Fruit fly (Drosophila melanogaster) whole organism, embryonic: Measurements from ENCODE around the gene beta'COP.
A peak's percentile ranks its signal among the peaks of the same experiment; 100 is the strongest.

Experiments used
- Abd-B ChIP-seq: fragments of 200-800 bp; sonication (Bioruptor generic); optimal IDR thresholded peaks from 2 replicates; lab custom pipeline; 2018; ENCODE audit warnings: missing biosample characterization, mild to moderate bottlenecking, missing genetic modification characterization, moderate library complexity
- CG10959 ChIP-seq: fragments of 200-800 bp; sonication (Bioruptor generic); IDR thresholded peaks from 2 replicates; pipeline ENCODE4 v1.3.6; 2022; ENCODE audit warnings: missing biosample characterization, missing genetic modification characterization
- CG12219 ChIP-seq: fragments of 200-800 bp; sonication (Bioruptor generic); optimal IDR thresholded peaks from 3 replicates; lab custom pipeline; 2018; ENCODE audit warnings: missing biosample characterization, mild to moderate bottlenecking, missing genetic modification characterization
- CG12391 ChIP-seq: fragments of 200-800 bp; sonication (Bioruptor generic); optimal IDR thresholded peaks from 3 replicates; lab custom pipeline; 2018; ENCODE audit warnings: missing biosample characterization, mild to moderate bottlenecking, missing genetic modification characterization, moderate library complexity
- CG14965 ChIP-seq: fragments of 200-800 bp; sonication (Bioruptor generic); optimal IDR thresholded peaks from 2 replicates; lab custom pipeline; 2016; ENCODE audit warnings: missing biosample characterization, missing genetic modification characterization, borderline replicate concordance
- CG15073 ChIP-seq: fragments of 200-800 bp; sonication (Bioruptor generic); optimal IDR thresholded peaks from 2 replicates; lab custom pipeline; 2016; ENCODE audit warnings: missing biosample characterization, missing genetic modification characterization
- CG17568 ChIP-seq: fragments of 200-800 bp; sonication (Bioruptor generic); optimal IDR thresholded peaks from 2 replicates; lab custom pipeline; 2018; ENCODE audit warnings: missing biosample characterization, mild to moderate bottlenecking, missing genetic modification characterization, moderate library complexity
- CG1832 ChIP-seq: fragments of 200-800 bp; sonication (Bioruptor generic); optimal IDR thresholded peaks from 2 replicates; lab custom pipeline; 2017; ENCODE audit warnings: missing biosample characterization, mild to moderate bottlenecking, missing genetic modification characterization, inconsistent platforms
- CG2120 ChIP-seq: fragments of 200-800 bp; sonication (Bioruptor generic); optimal IDR thresholded peaks from 3 replicates; lab custom pipeline; 2016; ENCODE audit warnings: missing biosample characterization, missing genetic modification characterization
- CG2129 ChIP-seq: fragments of 200-800 bp; sonication (Bioruptor generic); IDR thresholded peaks from 2 replicates; pipeline ENCODE4 v1.3.6; 2022; ENCODE audit warnings: missing biosample characterization, missing genetic modification characterization; ENCODE audit not compliant: partially characterized antibody
- CG6254 ChIP-seq: fragments of 200-800 bp; sonication (Bioruptor generic); optimal IDR thresholded peaks from 3 replicates; lab custom pipeline; 2017; ENCODE audit warnings: mild to moderate bottlenecking, missing biosample characterization, missing genetic modification reagents, missing genetic modification characterization
- CG7556 ChIP-seq: fragments of 200-800 bp; sonication (Bioruptor generic); optimal IDR thresholded peaks from 2 replicates; lab custom pipeline; 2017; ENCODE audit warnings: missing biosample characterization, mild to moderate bottlenecking, missing genetic modification characterization
- CG9215 ChIP-seq: fragments of 200-800 bp; sonication (Bioruptor generic); IDR thresholded peaks from 2 replicates; pipeline ENCODE4 v1.3.6; 2022; ENCODE audit warnings: missing biosample characterization, missing genetic modification characterization
- D19B ChIP-seq: fragments of 200-800 bp; sonication (Bioruptor generic); optimal IDR thresholded peaks from 2 replicates; lab custom pipeline; 2017; ENCODE audit warnings: missing biosample characterization, mild to moderate bottlenecking, missing genetic modification characterization
- Dek ChIP-seq: fragments of 200-800 bp; sonication (Bioruptor generic); optimal IDR thresholded peaks from 3 replicates; lab custom pipeline; 2019; ENCODE audit warnings: missing biosample characterization, mild to moderate bottlenecking, missing genetic modification characterization, moderate library complexity
- Dfd ChIP-seq, 2 experiments: fragments of >200 bp; optimal IDR thresholded peaks; 2 replicates each; lab custom pipeline; 2017; ENCODE audit warnings: missing biosample characterization in 2 of 2, missing genetic modification characterization in 2 of 2
- Doc2 ChIP-seq: fragments of 200-800 bp; sonication (Bioruptor generic); IDR thresholded peaks from 2 replicates; pipeline ENCODE4 v1.3.6; 2022; ENCODE audit warnings: missing biosample characterization, missing genetic modification characterization
- Fer3 ChIP-seq: fragments of 200-800 bp; sonication (Bioruptor generic); optimal IDR thresholded peaks from 2 replicates; lab custom pipeline; 2018; ENCODE audit warnings: missing biosample characterization, mild to moderate bottlenecking, missing genetic modification characterization, moderate library complexity
- Hsf ChIP-seq: fragments of 200-800 bp; sonication (Bioruptor generic); optimal IDR thresholded peaks from 3 replicates; lab custom pipeline; 2016; ENCODE audit warnings: missing biosample characterization, missing genetic modification characterization
- Mrtf ChIP-seq: fragments of 200-800 bp; sonication (Bioruptor generic); IDR thresholded peaks from 3 replicates; pipeline ENCODE4 v1.3.6; 2022; ENCODE audit warnings: missing biosample characterization, missing genetic modification characterization
- Myb ChIP-seq: fragments of 200-800 bp; sonication (Bioruptor generic); optimal IDR thresholded peaks from 2 replicates; lab custom pipeline; 2016; ENCODE audit warnings: missing biosample characterization, missing genetic modification characterization
- Opbp ChIP-seq: fragments of 200-800 bp; sonication (Bioruptor generic); IDR thresholded peaks from 3 replicates; pipeline ENCODE4 v1.3.6; 2022; ENCODE audit warnings: missing biosample characterization, missing genetic modification characterization; ENCODE audit not compliant: partially characterized antibody
- Pdp1 ChIP-seq, 2 experiments: fragments of 200-800 bp; sonication (Bioruptor generic); optimal IDR thresholded peaks; 3 replicates each; lab custom pipeline; 2016; ENCODE audit warnings: missing biosample characterization in 2 of 2, missing genetic modification characterization in 2 of 2, mild to moderate bottlenecking in 1 of 2, moderate library complexity in 1 of 2
- bab2 ChIP-seq: fragments of 200-800 bp; sonication (Bioruptor generic); optimal IDR thresholded peaks from 2 replicates; lab custom pipeline; 2016; ENCODE audit warnings: missing biosample characterization, missing genetic modification characterization
- bowl ChIP-seq: fragments of 200-800 bp; sonication (Bioruptor generic); IDR thresholded peaks from 2 replicates; pipeline ENCODE4 v1.3.6; 2022; ENCODE audit warnings: missing biosample characterization, missing genetic modification characterization
- cas ChIP-seq: fragments of 200-800 bp; sonication (Bioruptor generic); IDR thresholded peaks from 2 replicates; pipeline ENCODE4 v1.3.6; 2022; ENCODE audit warnings: missing biosample characterization, missing genetic modification characterization
- caup ChIP-seq: fragments of 200-800 bp; sonication (Bioruptor generic); optimal IDR thresholded peaks from 3 replicates; lab custom pipeline; 2017; ENCODE audit warnings: missing biosample characterization, mild to moderate bottlenecking, missing genetic modification characterization, moderate library complexity; ENCODE audit not compliant: severe bottlenecking
- cwo ChIP-seq: fragments of 200-800 bp; sonication (Bioruptor generic); optimal IDR thresholded peaks from 3 replicates; lab custom pipeline; 2017; ENCODE audit warnings: missing biosample characterization, missing genetic modification characterization, mild to moderate bottlenecking, moderate library complexity, missing genetic modification reagents
- disco-r ChIP-seq: fragments of 200-800 bp; sonication (Bioruptor generic); optimal IDR thresholded peaks from 2 replicates; lab custom pipeline; 2016; ENCODE audit warnings: missing biosample characterization, missing genetic modification characterization
- fu2 ChIP-seq: fragments of 200-800 bp; sonication (Bioruptor generic); optimal IDR thresholded peaks from 2 replicates; lab custom pipeline; 2016; ENCODE audit warnings: missing biosample characterization, missing genetic modification characterization
- gt ChIP-seq: fragments of 200-800 bp; sonication (Bioruptor generic); IDR thresholded peaks from 2 replicates; pipeline ENCODE4 v1.3.6; 2022; ENCODE audit warnings: missing biosample characterization, missing genetic modification characterization
- h ChIP-seq: fragments of >200 bp; optimal IDR thresholded peaks from 2 replicates; lab custom pipeline; 2017
- hb ChIP-seq: fragments of 200-800 bp; sonication (Bioruptor generic); IDR thresholded peaks from 3 replicates; pipeline ENCODE4 v1.3.6; 2022; ENCODE audit warnings: missing biosample characterization, missing genetic modification characterization; ENCODE audit not compliant: partially characterized antibody
- jing ChIP-seq: fragments of 200-800 bp; sonication (Bioruptor generic); optimal IDR thresholded peaks from 2 replicates; lab custom pipeline; 2018; ENCODE audit warnings: missing biosample characterization, mild to moderate bottlenecking, missing genetic modification characterization
- jumu ChIP-seq: fragments of 200-800 bp; sonication (Bioruptor generic); optimal IDR thresholded peaks from 3 replicates; lab custom pipeline; 2016; ENCODE audit warnings: missing biosample characterization, missing genetic modification characterization
- nau ChIP-seq: fragments of 200-800 bp; sonication (Bioruptor generic); optimal IDR thresholded peaks from 3 replicates; lab custom pipeline; 2017; ENCODE audit warnings: missing biosample characterization, mild to moderate bottlenecking, missing genetic modification characterization, missing genetic modification reagents
- otp ChIP-seq: fragments of 200-800 bp; sonication (Bioruptor generic); IDR thresholded peaks from 3 replicates; pipeline ENCODE4, ENCODE4 v1.3.6; 2022; ENCODE audit warnings: missing biosample characterization, missing genetic modification characterization
- run ChIP-seq: fragments of 200-800 bp; sonication (Bioruptor generic); optimal IDR thresholded peaks from 3 replicates; lab custom pipeline; 2018; ENCODE audit warnings: missing biosample characterization, mild to moderate bottlenecking, missing genetic modification characterization
- salm ChIP-seq: fragments of 200-800 bp; sonication (Bioruptor generic); optimal IDR thresholded peaks from 2 replicates; lab custom pipeline; 2018; ENCODE audit warnings: missing biosample characterization, mild to moderate bottlenecking, missing genetic modification characterization
- sens-2 ChIP-seq: fragments of 200-800 bp; sonication (Bioruptor generic); IDR thresholded peaks from 2 replicates; pipeline ENCODE4 v1.3.6; 2022; ENCODE audit warnings: missing biosample characterization, missing genetic modification characterization
- sim ChIP-seq: fragments of 200-800 bp; sonication (Bioruptor generic); IDR thresholded peaks from 2 replicates; pipeline ENCODE4 v1.3.6; 2022; ENCODE audit warnings: missing biosample characterization, missing genetic modification characterization
- slou ChIP-seq: fragments of 200-800 bp; sonication (Bioruptor generic); optimal IDR thresholded peaks from 3 replicates; lab custom pipeline; 2016; ENCODE audit warnings: missing biosample characterization, missing genetic modification characterization
- sna ChIP-seq: fragments of 200-800 bp; sonication (Bioruptor generic); IDR thresholded peaks from 2 replicates; pipeline ENCODE4 v1.3.6; 2022; ENCODE audit warnings: missing biosample characterization, missing genetic modification characterization; ENCODE audit not compliant: partially characterized antibody
- so ChIP-seq: fragments of 200-800 bp; sonication (Bioruptor generic); IDR thresholded peaks from 3 replicates; pipeline ENCODE4 v1.3.6; 2022; ENCODE audit warnings: missing biosample characterization, missing genetic modification characterization
- tap ChIP-seq: fragments of 200-800 bp; optimal IDR thresholded peaks from 3 replicates; lab custom pipeline; 2019; ENCODE audit warnings: missing biosample characterization, mild to moderate bottlenecking, missing genetic modification characterization, moderate library complexity
- trem ChIP-seq: fragments of 200-800 bp; optimal IDR thresholded peaks from 3 replicates; lab custom pipeline; 2019; ENCODE audit warnings: missing biosample characterization, mild to moderate bottlenecking, missing genetic modification characterization, moderate library complexity
- vfl ChIP-seq: fragments of 200-800 bp; sonication (Bioruptor generic); optimal IDR thresholded peaks from 2 replicates; lab custom pipeline; 2016; ENCODE audit warnings: missing biosample characterization, missing genetic modification characterization
- zen2 ChIP-seq: fragments of 200-800 bp; sonication (Bioruptor generic); IDR thresholded peaks from 3 replicates; pipeline ENCODE4 v1.3.6; 2022; ENCODE audit warnings: missing biosample characterization, missing genetic modification characterization; ENCODE audit not compliant: partially characterized antibody

Gene beta'COP

dm6 chr2L:13414525-13415481 is 36.1 kb downstream of the beta'COP start, which contains the start of the genes CG16956, CG42784 and CG43850 (continued):
- TF ChIP-seq CG15073 (GFP tag; lab: Kevin White, UChicago) (no peak), bab2 (GFP tag; lab: Kevin White, UChicago) (no peak), bowl (GFP tag; lab: Robert Waterston, UW) (peak; percentile 42; the same call in 1 of the 2 replicates), Dfd (GFP tag; optimal IDR thresholded peaks at IDR 0.05; lab: Kevin White, UChicago) (no peak), jing (no peak), D19B (peak; percentile 32), Pdp1 (GFP tag; optimal IDR thresholded peaks at IDR 0.05; lab: Kevin White, UChicago) (no peak), disco-r (GFP tag; lab: Kevin White, UChicago) (peak; percentile 5), nau (GFP tag; lab: Kevin White, UChicago) (peak; percentile 65), fu2 (GFP tag; lab: Kevin White, UChicago) (no peak), jumu (GFP tag; lab: Kevin White, UChicago) (no peak), Dek (peak; percentile 42), CG1832 (GFP tag; lab: Kevin White, UChicago) (no peak), CG10959 (GFP tag; lab: Robert Waterston, UW) (no peak), trem (tag; lab: Kevin White, UChicago) (no peak), CG7556 (GFP tag; lab: Kevin White, UChicago) (peak; percentile 48), otp (GFP tag; lab: Robert Waterston, UW) (no peak), CG2120 (GFP tag; lab: Kevin White, UChicago) (no peak), so (0 out of 3 replicates have a peak, but pooled peaks have one; percentile 60), CG2129 (no peak), zen2 (no peak), sim (GFP tag; lab: Robert Waterston, UW) (0 out of 2 replicates have a peak, but pooled peaks have one; percentile 25), hb (no peak), sna (GFP tag; lab: Robert Waterston, UW) (no peak), Mrtf (no peak), caup (GFP tag; lab: Kevin White, UChicago) (peak; percentile 89), gt (GFP tag; lab: Robert Waterston, UW) (no peak), tap (tag; lab: Kevin White, UChicago) (peak; percentile 30), cwo (peak; percentile 56), Myb (GFP tag; lab: Kevin White, UChicago) (no peak), Doc2 (GFP tag; lab: Robert Waterston, UW) (no peak), h (lab: Kevin White, UChicago) (no peak), CG12219 (GFP tag; lab: Kevin White, UChicago) (peak; percentile 75), sens-2 (GFP tag; lab: Robert Waterston, UW) (peak; percentile 20; the same call in 1 of the 2 replicates), Abd-B (GFP tag; lab: Kevin White, UChicago) (no peak), CG17568 (GFP tag; lab: Kevin White, UChicago) (peak; percentile 87), CG6254 (no peak), CG12391 (no peak), CG9215 (GFP tag; lab: Robert Waterston, UW) (no peak; the same call in 1 of the 2 replicates), cas (no peak), slou (GFP tag; lab: Kevin White, UChicago) (no peak), run (tag; lab: Kevin White, UChicago) (peak; percentile 41), Hsf (peak; percentile 17), Fer3 (peak; percentile 75), CG14965 (GFP tag; lab: Kevin White, UChicago) (no peak), Opbp (GFP tag; lab: Robert Waterston, UW) (no peak), salm (tag; lab: Kevin White, UChicago) (no peak), vfl (no peak)
